Fruit fly (Drosophila melanogaster) whole organism, embryonic: Measurements from ENCODE around the gene Gdi.

Source experiments
- Abd-B ChIP-seq: fragments of 200-800 bp; sonication (Bioruptor generic); optimal IDR thresholded peaks from 2 replicates; lab custom pipeline; 2018; ENCODE audit warnings: missing biosample characterization, mild to moderate bottlenecking, missing genetic modification characterization, moderate library complexity
- Ada2b ChIP-seq: fragments of 200-800 bp; sonication (Bioruptor generic); IDR thresholded peaks from 2 replicates; pipeline ENCODE4 v1.3.6; 2022; ENCODE audit warnings: missing biosample characterization, missing genetic modification characterization
- BEAF-32 ChIP-seq: fragments of 200-800 bp; sonication (Bioruptor generic); optimal IDR thresholded peaks from 3 replicates; lab custom pipeline; 2017; ENCODE audit warnings: missing biosample characterization, missing genetic modification characterization, mild to moderate bottlenecking, moderate library complexity, missing genetic modification reagents
- CG10209 ChIP-seq: fragments of 200-800 bp; sonication (Bioruptor generic); optimal IDR thresholded peaks from 3 replicates; lab custom pipeline; 2017; ENCODE audit warnings: missing biosample characterization, mild to moderate bottlenecking, missing genetic modification characterization, missing genetic modification reagents
- CG10267 ChIP-seq: fragments of 200-800 bp; sonication (Bioruptor generic); optimal IDR thresholded peaks from 2 replicates; lab custom pipeline; 2018; ENCODE audit warnings: missing biosample characterization, mild to moderate bottlenecking, missing genetic modification characterization, moderate library complexity
- CG10979 ChIP-seq: fragments of 200-800 bp; sonication (Bioruptor generic); optimal IDR thresholded peaks from 2 replicates; lab custom pipeline; 2018; ENCODE audit warnings: missing biosample characterization, mild to moderate bottlenecking, missing genetic modification characterization, moderate library complexity
- CG12155 ChIP-seq: fragments of 200-800 bp; sonication (Bioruptor generic); optimal IDR thresholded peaks from 3 replicates; lab custom pipeline; 2016; ENCODE audit warnings: missing biosample characterization, missing genetic modification characterization
- CG12299 ChIP-seq: fragments of 200-800 bp; sonication (Bioruptor generic); optimal IDR thresholded peaks from 2 replicates; lab custom pipeline; 2018; ENCODE audit warnings: missing biosample characterization, mild to moderate bottlenecking, missing genetic modification characterization
- CG1233 ChIP-seq: fragments of 200-800 bp; sonication (Bioruptor generic); optimal IDR thresholded peaks from 4 replicates; lab custom pipeline; 2018; ENCODE audit warnings: missing biosample characterization, mild to moderate bottlenecking, missing genetic modification characterization
- CG13296 ChIP-seq: fragments of 200-800 bp; sonication (Bioruptor generic); optimal IDR thresholded peaks from 3 replicates; lab custom pipeline; 2018; ENCODE audit warnings: missing biosample characterization, mild to moderate bottlenecking, missing genetic modification characterization
- CG14965 ChIP-seq: fragments of 200-800 bp; sonication (Bioruptor generic); optimal IDR thresholded peaks from 2 replicates; lab custom pipeline; 2016; ENCODE audit warnings: missing biosample characterization, missing genetic modification characterization, borderline replicate concordance
- CG15269 ChIP-seq: fragments of 200-800 bp; sonication (Bioruptor generic); optimal IDR thresholded peaks from 2 replicates; lab custom pipeline; 2018; ENCODE audit warnings: missing biosample characterization, mild to moderate bottlenecking, missing genetic modification characterization, moderate library complexity
- CG17359 ChIP-seq: fragments of 200-800 bp; sonication (Bioruptor generic); optimal IDR thresholded peaks from 3 replicates; lab custom pipeline; 2018; ENCODE audit warnings: missing biosample characterization, mild to moderate bottlenecking, missing genetic modification characterization, moderate library complexity
- CG17361 ChIP-seq: fragments of 200-800 bp; sonication (Bioruptor generic); IDR thresholded peaks from 3 replicates; pipeline ENCODE4 v1.3.6; 2022; ENCODE audit warnings: missing biosample characterization, missing genetic modification characterization
- CG17568 ChIP-seq: fragments of 200-800 bp; sonication (Bioruptor generic); optimal IDR thresholded peaks from 2 replicates; lab custom pipeline; 2018; ENCODE audit warnings: missing biosample characterization, mild to moderate bottlenecking, missing genetic modification characterization, moderate library complexity
- CG31441 ChIP-seq: fragments of 200-800 bp; sonication (Bioruptor generic); IDR thresholded peaks from 2 replicates; pipeline ENCODE4 v1.3.6; 2022; ENCODE audit warnings: missing biosample characterization, missing genetic modification characterization
- CG32772 ChIP-seq: fragments of 200-800 bp; sonication (Bioruptor generic); IDR thresholded peaks from 2 replicates; pipeline ENCODE4 v1.3.6; 2022; ENCODE audit warnings: missing biosample characterization, missing genetic modification characterization
- CG34224 ChIP-seq: fragments of 200-800 bp; sonication (Bioruptor generic); IDR thresholded peaks from 3 replicates; pipeline ENCODE4 v1.3.6; 2022; ENCODE audit warnings: missing biosample characterization, missing genetic modification characterization; ENCODE audit not compliant: partially characterized antibody
- CG3847 ChIP-seq: fragments of 200-800 bp; sonication (Bioruptor generic); IDR thresholded peaks from 2 replicates; pipeline ENCODE4 v1.3.6; 2022; ENCODE audit warnings: missing biosample characterization, missing genetic modification characterization
- CG4707 ChIP-seq: fragments of 200-800 bp; sonication (Bioruptor generic); optimal IDR thresholded peaks from 2 replicates; lab custom pipeline; 2018; ENCODE audit warnings: missing biosample characterization, mild to moderate bottlenecking, missing genetic modification characterization, moderate library complexity
- CG4854 ChIP-seq: fragments of 200-800 bp; sonication (Bioruptor generic); optimal IDR thresholded peaks from 2 replicates; lab custom pipeline; 2016; ENCODE audit warnings: missing biosample characterization, missing genetic modification characterization, inconsistent platforms
- CG7357 ChIP-seq: fragments of 200-800 bp; sonication (Bioruptor generic); IDR thresholded peaks from 3 replicates; pipeline ENCODE4 v1.3.6; 2022; ENCODE audit warnings: missing biosample characterization, missing genetic modification characterization
- CG7839 ChIP-seq: fragments of 200-800 bp; sonication (Bioruptor generic); optimal IDR thresholded peaks from 3 replicates; lab custom pipeline; 2018; ENCODE audit warnings: missing biosample characterization, mild to moderate bottlenecking, missing genetic modification characterization, moderate library complexity
- Dbx ChIP-seq: fragments of 200-800 bp; sonication (Bioruptor generic); IDR thresholded peaks from 3 replicates; pipeline ENCODE4 v1.3.6; 2022; ENCODE audit warnings: missing biosample characterization, missing genetic modification characterization
- Drgx ChIP-seq: fragments of 200-800 bp; sonication (Bioruptor generic); IDR thresholded peaks from 2 replicates; pipeline ENCODE4 v1.3.6; 2022; ENCODE audit warnings: missing biosample characterization, missing genetic modification characterization
- Eip74EF ChIP-seq, 2 experiments: fragments of 200-800 bp in 1 of 2; fragments of >200 bp in 1 of 2; sonication (Bioruptor generic) in 1 of 2; optimal IDR thresholded peaks; 2 replicates each; lab custom pipeline; 2017 to 2019; ENCODE audit warnings: missing biosample characterization in 2 of 2, missing genetic modification characterization in 2 of 2, mild to moderate bottlenecking in 1 of 2, moderate library complexity in 1 of 2
- Ets65A ChIP-seq: fragments of 200-800 bp; sonication (Bioruptor generic); peaks from one replicate; lab custom pipeline; 2016; ENCODE audit warnings: missing biosample characterization, missing genetic modification characterization
- Fer1 ChIP-seq: fragments of 200-800 bp; sonication (Bioruptor generic); optimal IDR thresholded peaks from 2 replicates; lab custom pipeline; 2017; ENCODE audit warnings: missing biosample characterization, mild to moderate bottlenecking, missing genetic modification characterization
- Hand ChIP-seq: fragments of 200-800 bp; sonication (Bioruptor generic); optimal IDR thresholded peaks from 2 replicates; lab custom pipeline; 2017; ENCODE audit warnings: mild to moderate bottlenecking, missing biosample characterization, missing genetic modification reagents, missing genetic modification characterization
- Hmr ChIP-seq: fragments of 200-800 bp; sonication (Bioruptor generic); optimal IDR thresholded peaks from 3 replicates; lab custom pipeline; 2017; ENCODE audit warnings: mild to moderate bottlenecking, missing biosample characterization, missing genetic modification reagents, missing genetic modification characterization
- Mrtf ChIP-seq: fragments of 200-800 bp; sonication (Bioruptor generic); IDR thresholded peaks from 3 replicates; pipeline ENCODE4 v1.3.6; 2022; ENCODE audit warnings: missing biosample characterization, missing genetic modification characterization
- NfI ChIP-seq: fragments of 200-800 bp; sonication (Bioruptor generic); optimal IDR thresholded peaks from 3 replicates; lab custom pipeline; 2018; ENCODE audit warnings: missing biosample characterization, mild to moderate bottlenecking, missing genetic modification characterization, moderate library complexity
- Sin3A ChIP-seq: fragments of >200 bp; optimal IDR thresholded peaks from 2 replicates; lab custom pipeline; 2018
- btn ChIP-seq: fragments of 200-800 bp; sonication (Bioruptor generic); optimal IDR thresholded peaks from 2 replicates; lab custom pipeline; 2016; ENCODE audit warnings: missing biosample characterization, missing genetic modification characterization
- dmrt99B ChIP-seq: fragments of 200-800 bp; sonication (Bioruptor generic); optimal IDR thresholded peaks from 2 replicates; lab custom pipeline; 2018; ENCODE audit warnings: missing biosample characterization, mild to moderate bottlenecking, missing genetic modification characterization, moderate library complexity
- dpn ChIP-seq, 2 experiments: fragments of 200-800 bp; sonication (Bioruptor generic); optimal IDR thresholded peaks; 3 replicates each; lab custom pipeline; 2016; ENCODE audit warnings: missing biosample characterization in 2 of 2, missing genetic modification characterization in 2 of 2
- esg ChIP-seq: fragments of 200-800 bp; sonication (Bioruptor generic); conservative IDR thresholded peaks from 2 replicates; pipeline ENCODE4 v1.3.6; 2022; ENCODE audit warnings: missing biosample characterization, missing genetic modification characterization
- fd3F ChIP-seq: fragments of 200-800 bp; sonication (Bioruptor generic); optimal IDR thresholded peaks from 2 replicates; lab custom pipeline; 2018; ENCODE audit warnings: missing biosample characterization, mild to moderate bottlenecking, missing genetic modification characterization, moderate library complexity
- nerfin-1 ChIP-seq: fragments of 200-800 bp; sonication (Bioruptor generic); optimal IDR thresholded peaks from 3 replicates; lab custom pipeline; 2019; ENCODE audit warnings: missing biosample characterization, mild to moderate bottlenecking, missing genetic modification characterization, moderate library complexity
- nmo ChIP-seq: fragments of 200-800 bp; sonication (Bioruptor generic); optimal IDR thresholded peaks from 2 replicates; lab custom pipeline; 2018; ENCODE audit warnings: missing biosample characterization, mild to moderate bottlenecking, missing genetic modification characterization, moderate library complexity
- sd ChIP-seq: fragments of 200-800 bp; sonication (Bioruptor generic); optimal IDR thresholded peaks from 3 replicates; lab custom pipeline; 2018; ENCODE audit warnings: missing biosample characterization, mild to moderate bottlenecking, missing genetic modification characterization, moderate library complexity
- sens ChIP-seq: fragments of 200-800 bp; sonication (Bioruptor generic); peaks from one replicate; lab custom pipeline; 2016; ENCODE audit warnings: missing biosample characterization, missing genetic modification characterization
- sens-2 ChIP-seq: fragments of 200-800 bp; sonication (Bioruptor generic); IDR thresholded peaks from 2 replicates; pipeline ENCODE4 v1.3.6; 2022; ENCODE audit warnings: missing biosample characterization, missing genetic modification characterization
- seq ChIP-seq: fragments of 200-800 bp; sonication (Bioruptor generic); IDR thresholded peaks from 2 replicates; pipeline ENCODE4 v1.3.6; 2022; ENCODE audit warnings: missing biosample characterization, missing genetic modification characterization
- sob ChIP-seq: fragments of 200-800 bp; sonication (Bioruptor generic); IDR thresholded peaks from 2 replicates; pipeline ENCODE4 v1.3.6; 2022; ENCODE audit warnings: missing biosample characterization, missing genetic modification characterization
- tap ChIP-seq: fragments of 200-800 bp; optimal IDR thresholded peaks from 3 replicates; lab custom pipeline; 2019; ENCODE audit warnings: missing biosample characterization, mild to moderate bottlenecking, missing genetic modification characterization, moderate library complexity
- unpg ChIP-seq: fragments of 200-800 bp; sonication (Bioruptor generic); optimal IDR thresholded peaks from 3 replicates; lab custom pipeline; 2018; ENCODE audit warnings: missing biosample characterization, mild to moderate bottlenecking, missing genetic modification characterization, moderate library complexity
- zen ChIP-seq: fragments of 200-800 bp; sonication (Bioruptor generic); optimal IDR thresholded peaks from 3 replicates; lab custom pipeline; 2018; ENCODE audit warnings: missing biosample characterization, mild to moderate bottlenecking, missing genetic modification characterization, moderate library complexity

Gdi gene

DNA sequence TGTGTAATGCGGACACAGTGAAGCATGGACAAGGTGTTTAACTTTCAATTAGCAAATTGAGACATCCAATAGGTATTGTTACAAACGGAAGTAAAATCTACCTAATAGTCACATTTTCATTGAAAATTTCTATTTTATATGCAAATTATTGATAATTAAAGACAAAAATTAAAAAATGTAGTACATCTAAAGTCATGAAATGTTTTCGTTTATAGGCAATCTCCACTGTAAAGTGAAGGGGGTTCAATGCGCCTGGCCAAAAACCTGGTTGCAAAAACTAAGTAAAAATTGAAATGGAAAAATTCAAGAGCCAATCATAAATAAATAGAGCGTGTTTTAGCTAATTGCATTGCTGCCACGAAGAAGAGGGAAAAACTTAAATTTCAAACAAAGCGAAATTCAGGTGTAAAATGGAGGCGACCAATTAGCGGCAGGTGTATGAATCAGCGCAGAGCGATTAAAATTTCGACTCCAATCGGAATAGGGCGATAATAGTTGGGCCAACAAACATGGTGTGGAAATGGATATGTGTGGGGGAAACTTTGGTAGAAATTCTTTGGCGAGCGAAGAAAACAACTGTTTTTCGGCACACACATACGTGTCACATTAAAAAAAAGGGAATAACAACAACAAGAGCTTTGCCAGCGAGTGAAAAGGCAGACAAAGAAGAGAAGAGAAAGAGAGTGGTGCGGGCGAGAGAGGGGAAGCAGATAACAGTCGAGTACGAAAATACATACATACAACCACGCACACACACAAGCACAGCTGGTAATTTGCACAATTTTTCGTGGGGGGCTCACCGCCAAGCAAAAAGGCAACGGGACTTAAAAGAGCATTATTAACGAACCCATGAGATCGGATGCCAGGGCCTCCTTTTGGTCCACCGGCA, 1.1 kb downstream of the Gdi start (continued):
- peak; percentile 19 for TF ChIP-seq CG10267
- peak; percentile 15 for TF ChIP-seq Hmr (GFP tag; lab: Kevin White, UChicago)
- no peak for TF ChIP-seq CG32772 (GFP tag; lab: Robert Waterston, UW)
- TF ChIP-seq Ets65A (GFP tag; lab: Kevin White, UChicago) = no peak
- no peak for TF ChIP-seq Hand (GFP tag; lab: Kevin White, UChicago)
- peak; percentile 48; the same call in 1 of the 2 replicates for TF ChIP-seq CG3847 (GFP tag; lab: Robert Waterston, UW)
- TF ChIP-seq CG17361 (GFP tag; lab: Robert Waterston, UW) = peak; percentile 64; the same call in 2 of the 3 replicates
- TF ChIP-seq fd3F (GFP tag; lab: Kevin White, UChicago) = no peak
- peak; percentile 15 for TF ChIP-seq CG1233 (GFP tag; lab: Kevin White, UChicago)
- peak; percentile 65 for TF ChIP-seq CG17359 (tag; lab: Kevin White, UChicago)
- peak; percentile 51 for TF ChIP-seq CG31441 (GFP tag; lab: Robert Waterston, UW)
- TF ChIP-seq CG4854 (GFP tag; lab: Kevin White, UChicago) = peak; percentile 26
- peak; percentile 51; the same call in 2 of the 3 replicates for TF ChIP-seq CG7357 (GFP tag; lab: Robert Waterston, UW)
- TF ChIP-seq sd = peak; percentile 62
- peak; percentile 23 for TF ChIP-seq unpg (GFP tag; lab: Kevin White, UChicago)
- no peak for TF ChIP-seq Eip74EF (GFP tag; optimal IDR thresholded peaks at IDR 0.05; lab: Kevin White, UChicago)
- TF ChIP-seq CG13296 (GFP tag; lab: Kevin White, UChicago) = peak; percentile 45
- peak; percentile 2 to 33 for TF ChIP-seq dpn (GFP tag; optimal IDR thresholded peaks at IDR 0.05; lab: Kevin White, UChicago)
- TF ChIP-seq Ada2b = peak; percentile 31; the same call in 1 of the 2 replicates
- TF ChIP-seq sob (GFP tag; lab: Robert Waterston, UW) = peak; percentile 60
- peak; percentile 50 for TF ChIP-seq nmo (GFP tag; lab: Kevin White, UChicago)
- peak; percentile 39; the same call in 1 of the 3 replicates for TF ChIP-seq CG34224 (GFP tag; lab: Robert Waterston, UW)
- peak; percentile 73 for TF ChIP-seq Drgx (GFP tag; lab: Robert Waterston, UW)
- TF ChIP-seq BEAF-32 = no peak
- TF ChIP-seq seq (GFP tag; lab: Robert Waterston, UW) = 0 out of 2 replicates have a peak, but pooled peaks have one; percentile 12
- TF ChIP-seq NfI (GFP tag; lab: Kevin White, UChicago) = peak; percentile 42
- no peak for TF ChIP-seq zen (tag; lab: Kevin White, UChicago)
- TF ChIP-seq CG10209 = peak; percentile 1
- TF ChIP-seq esg (GFP tag; lab: Robert Waterston, UW) = no peak
- TF ChIP-seq dmrt99B (tag; lab: Kevin White, UChicago) = peak; percentile 66
- peak; percentile 46 for TF ChIP-seq CG15269 (tag; lab: Kevin White, UChicago)
- TF ChIP-seq Fer1 (GFP tag; lab: Kevin White, UChicago) = peak; percentile 71
- no peak for TF ChIP-seq Mrtf (GFP tag; lab: Robert Waterston, UW)
- TF ChIP-seq CG4707 (GFP tag; lab: Kevin White, UChicago) = no peak
- no peak for TF ChIP-seq btn
- TF ChIP-seq CG17568 (GFP tag; lab: Kevin White, UChicago) = no peak
- peak; percentile 64 for TF ChIP-seq CG7839 (tag; lab: Kevin White, UChicago)
- peak; percentile 25 for TF ChIP-seq CG12299 (tag; lab: Kevin White, UChicago)
- TF ChIP-seq CG12155 (GFP tag; lab: Kevin White, UChicago) = peak; percentile 98
- peak; percentile 77 for TF ChIP-seq sens
- peak; percentile 44 for TF ChIP-seq tap (tag; lab: Kevin White, UChicago)
- no peak for TF ChIP-seq Sin3A (lab: Kevin White, UChicago)
- TF ChIP-seq nerfin-1 (tag; lab: Kevin White, UChicago) = peak; percentile 37
- TF ChIP-seq CG10979 = peak; percentile 25
- TF ChIP-seq sens-2 (GFP tag; lab: Robert Waterston, UW) = no peak
- TF ChIP-seq CG14965 (GFP tag; lab: Kevin White, UChicago) = no peak
- peak; percentile 48; the same call in 1 of the 3 replicates for TF ChIP-seq Dbx (GFP tag; lab: Robert Waterston, UW)
- TF ChIP-seq Abd-B (GFP tag; lab: Kevin White, UChicago) = peak; percentile 1
